Worm (Caenorhabditis elegans) whole organism, L2 larva: Measurements from ENCODE around the gene F10C2.3.

Experiments
- C34F6.9 ChIP-seq: fragments of 150-350 bp; optimal IDR thresholded peaks from 2 replicates; lab custom pipeline; 2014; ENCODE audit warnings: missing biosample characterization, missing genetic modification characterization
- dmd-4 ChIP-seq: sonication (generic microtip); optimal IDR thresholded peaks from 2 replicates; lab custom pipeline; 2017; ENCODE audit warnings: missing biosample characterization, missing genetic modification characterization
- egl-27 ChIP-seq: sonication (generic microtip); optimal IDR thresholded peaks from 3 replicates; lab custom pipeline; 2017; ENCODE audit warnings: missing biosample characterization, missing genetic modification reagents, missing genetic modification characterization
- lsy-2 ChIP-seq, 2 experiments: fragments of 150-350 bp in 1 of 2; sonication (generic microtip) in 1 of 2; optimal IDR thresholded peaks; 2 replicates each; lab custom pipeline; 2014 to 2017; ENCODE audit warnings: missing biosample characterization in 2 of 2, missing genetic modification characterization in 2 of 2
- nhr-11 ChIP-seq: fragments of 150-350 bp; optimal IDR thresholded peaks from 2 replicates; lab custom pipeline; 2014; ENCODE audit warnings: missing biosample characterization, missing genetic modification characterization
- skn-1 ChIP-seq: sonication (generic microtip); optimal IDR thresholded peaks from 2 replicates; lab custom pipeline; 2017; ENCODE audit warnings: missing biosample characterization, missing genetic modification characterization
- unc-62 ChIP-seq: fragments of 150-350 bp; optimal IDR thresholded peaks from 2 replicates; lab custom pipeline; 2014; ENCODE audit warnings: missing biosample characterization, missing genetic modification reagents, missing genetic modification characterization

DNA sequence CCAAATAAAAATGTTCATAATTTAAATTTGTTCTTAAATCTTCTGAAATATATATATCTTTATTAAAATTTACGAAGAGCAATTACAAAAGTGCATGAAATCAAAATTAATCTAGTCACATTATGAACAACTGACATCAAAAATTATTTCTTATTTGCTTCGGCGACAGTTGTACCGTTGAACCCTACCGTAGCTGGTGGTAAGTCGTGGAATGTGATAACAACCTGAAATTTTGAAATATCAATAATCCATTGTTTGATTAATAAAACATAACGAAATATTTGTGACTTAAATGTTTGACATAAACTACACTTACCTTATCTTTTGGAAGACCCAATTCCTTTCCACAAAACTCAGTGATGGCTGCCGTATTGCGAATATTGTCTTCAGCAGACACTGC is 43.4 kb upstream of the F10C2.3 start:
- TF ChIP-seq nhr-11 (tag; lab: Kevin White, UChicago) = no peak
- TF ChIP-seq egl-27 (tag; lab: Kevin White, UChicago) = no peak
- no peak for TF ChIP-seq unc-62 (GFP tag; lab: Kevin White, UChicago)
- TF ChIP-seq C34F6.9 (tag; lab: Kevin White, UChicago) = no peak
- TF ChIP-seq skn-1 (tag; lab: Kevin White, UChicago) = no peak
- TF ChIP-seq lsy-2 (tag; optimal IDR thresholded peaks at IDR 0.05; lab: Kevin White, UChicago) = no peak
- no peak for TF ChIP-seq dmd-4
